Worm (Caenorhabditis elegans) whole organism, mixed stage, embryonic: ENCODE data around the gene F48E8.3.
A peak's percentile ranks its signal among the peaks of the same experiment; 100 is the strongest.

Experiments used
- M03D4.4 ChIP-seq: sonication (generic microtip); optimal IDR thresholded peaks from 2 replicates; lab custom pipeline; 2017; ENCODE audit warnings: mild to moderate bottlenecking, missing genetic modification characterization, missing compliant biosample characterization
- bed-3 ChIP-seq: fragments of 200-800 bp; sonication (Bioruptor generic); optimal IDR thresholded peaks from 3 replicates; lab custom pipeline; 2018; ENCODE audit warnings: mild to moderate bottlenecking, missing genetic modification characterization, moderate library complexity, missing compliant biosample characterization
- blmp-1 ChIP-seq: fragments of 150-350 bp; optimal IDR thresholded peaks from 2 replicates; lab custom pipeline; 2014; ENCODE audit warnings: missing biosample characterization, missing genetic modification characterization
- ceh-39 ChIP-seq: fragments of 150-350 bp; optimal IDR thresholded peaks from 2 replicates; lab custom pipeline; 2014; ENCODE audit warnings: missing biosample characterization, missing genetic modification characterization
- ceh-43 ChIP-seq: fragments of 200-800 bp; sonication (Bioruptor generic); optimal IDR thresholded peaks from 2 replicates; lab custom pipeline; 2018; ENCODE audit warnings: mild to moderate bottlenecking, missing genetic modification characterization, moderate library complexity, missing compliant biosample characterization
- ceh-83 ChIP-seq: fragments of 200-800 bp; sonication (Bioruptor generic); optimal IDR thresholded peaks from 2 replicates; lab custom pipeline; 2018; ENCODE audit warnings: mild to moderate bottlenecking, missing genetic modification characterization, missing compliant biosample characterization
- ces-1 ChIP-seq: fragments of 150-350 bp; optimal IDR thresholded peaks from 2 replicates; lab custom pipeline; 2014; ENCODE audit warnings: missing biosample characterization, missing genetic modification reagents, missing genetic modification characterization
- cnd-1 ChIP-seq: fragments of 200-800 bp; sonication (Bioruptor generic); optimal IDR thresholded peaks from 2 replicates; lab custom pipeline; 2018; ENCODE audit warnings: mild to moderate bottlenecking, missing genetic modification characterization, missing compliant biosample characterization
- drap-1 ChIP-seq: fragments of 200-800 bp; sonication (Bioruptor generic); optimal IDR thresholded peaks from 3 replicates; lab custom pipeline; 2018; ENCODE audit warnings: mild to moderate bottlenecking, missing genetic modification characterization, missing compliant biosample characterization
- elt-1 ChIP-seq: sonication (generic microtip); optimal IDR thresholded peaks from 2 replicates; lab custom pipeline; 2017; ENCODE audit warnings: missing genetic modification characterization, mild to moderate bottlenecking, missing compliant biosample characterization, antibody characterized with exemption, moderate library complexity, borderline replicate concordance; ENCODE audit not compliant: insufficient read depth
- elt-3 ChIP-seq: fragments of 150-350 bp; optimal IDR thresholded peaks from 2 replicates; lab custom pipeline; 2014; ENCODE audit warnings: missing biosample characterization, missing genetic modification characterization
- flh-1 ChIP-seq: fragments of 200-800 bp; sonication (Bioruptor generic); optimal IDR thresholded peaks from 2 replicates; lab custom pipeline; 2018; ENCODE audit warnings: mild to moderate bottlenecking, missing genetic modification characterization, moderate library complexity, missing compliant biosample characterization
- ham-2 ChIP-seq: fragments of 200-800 bp; sonication (Bioruptor generic); optimal IDR thresholded peaks from 2 replicates; lab custom pipeline; 2018; ENCODE audit warnings: mild to moderate bottlenecking, missing genetic modification characterization, missing compliant biosample characterization
- hlh-1 ChIP-seq: fragments of 150-350 bp; optimal IDR thresholded peaks from 2 replicates; lab custom pipeline; 2014; ENCODE audit warnings: missing biosample characterization, missing genetic modification reagents, missing genetic modification characterization
- lin-32 ChIP-seq: fragments of 200-800 bp; sonication (Bioruptor generic); optimal IDR thresholded peaks from 2 replicates; lab custom pipeline; 2018; ENCODE audit warnings: mild to moderate bottlenecking, missing genetic modification characterization, missing compliant biosample characterization
- lsy-2 ChIP-seq: fragments of 150-350 bp; optimal IDR thresholded peaks from 2 replicates; lab custom pipeline; 2014; ENCODE audit warnings: missing biosample characterization, missing genetic modification characterization
- mab-5 ChIP-seq: fragments of 150-350 bp; optimal IDR thresholded peaks from 2 replicates; lab custom pipeline; 2014; ENCODE audit warnings: missing biosample characterization, missing genetic modification characterization
- mep-1 ChIP-seq: fragments of 150-350 bp; optimal IDR thresholded peaks from 2 replicates; lab custom pipeline; 2017; ENCODE audit warnings: missing biosample characterization, missing genetic modification reagents, missing genetic modification characterization, inconsistent platforms
- mls-2 ChIP-seq: sonication (generic microtip); optimal IDR thresholded peaks from 2 replicates; lab custom pipeline; 2016; ENCODE audit warnings: mild to moderate bottlenecking, missing genetic modification characterization, moderate library complexity, missing compliant biosample characterization
- nhr-2 ChIP-seq: fragments of 150-350 bp; optimal IDR thresholded peaks from 2 replicates; lab custom pipeline; 2014; ENCODE audit warnings: missing biosample characterization, missing genetic modification characterization
- nhr-237 ChIP-seq: fragments of 150-350 bp; optimal IDR thresholded peaks from 2 replicates; lab custom pipeline; 2014; ENCODE audit warnings: missing biosample characterization, missing genetic modification characterization
- nhr-28 ChIP-seq: fragments of 150-350 bp; optimal IDR thresholded peaks from 2 replicates; lab custom pipeline; 2014; ENCODE audit warnings: missing biosample characterization, missing genetic modification characterization
- nhr-76 ChIP-seq: sonication (generic microtip); optimal IDR thresholded peaks from 2 replicates; lab custom pipeline; 2017; ENCODE audit warnings: missing biosample characterization, missing genetic modification characterization
- pha-4 ChIP-seq: fragments of 150-350 bp; optimal IDR thresholded peaks from 2 replicates; lab custom pipeline; 2018; ENCODE audit warnings: missing biosample characterization, missing genetic modification reagents, missing genetic modification characterization
- sptf-1 ChIP-seq: sonication (generic microtip); optimal IDR thresholded peaks from 2 replicates; lab custom pipeline; 2017; ENCODE audit warnings: mild to moderate bottlenecking, missing genetic modification characterization, moderate library complexity, missing compliant biosample characterization
- tbx-8 ChIP-seq: fragments of 200-800 bp; sonication (Bioruptor generic); optimal IDR thresholded peaks from 2 replicates; lab custom pipeline; 2018; ENCODE audit warnings: mild to moderate bottlenecking, missing genetic modification characterization, moderate library complexity, missing compliant biosample characterization
- unc-120 ChIP-seq: sonication (generic microtip); optimal IDR thresholded peaks from 2 replicates; lab custom pipeline; 2017; ENCODE audit warnings: missing genetic modification characterization, missing compliant biosample characterization; ENCODE audit not compliant: poor library complexity, severe bottlenecking
- unc-39 ChIP-seq: fragments of 150-350 bp; optimal IDR thresholded peaks from 2 replicates; lab custom pipeline; 2014; ENCODE audit warnings: missing biosample characterization, missing genetic modification characterization
- unc-62 ChIP-seq: fragments of 150-350 bp; optimal IDR thresholded peaks from 2 replicates; lab custom pipeline; 2014; ENCODE audit warnings: missing biosample characterization, missing genetic modification reagents, missing genetic modification characterization
- zip-8 ChIP-seq: fragments of 150-350 bp; optimal IDR thresholded peaks from 2 replicates; lab custom pipeline; 2014; ENCODE audit warnings: missing biosample characterization, missing genetic modification characterization
- ztf-11 ChIP-seq: fragments of 150-350 bp; optimal IDR thresholded peaks from 2 replicates; lab custom pipeline; 2014; ENCODE audit warnings: missing biosample characterization, missing genetic modification characterization

Gene F48E8.3

DNA sequence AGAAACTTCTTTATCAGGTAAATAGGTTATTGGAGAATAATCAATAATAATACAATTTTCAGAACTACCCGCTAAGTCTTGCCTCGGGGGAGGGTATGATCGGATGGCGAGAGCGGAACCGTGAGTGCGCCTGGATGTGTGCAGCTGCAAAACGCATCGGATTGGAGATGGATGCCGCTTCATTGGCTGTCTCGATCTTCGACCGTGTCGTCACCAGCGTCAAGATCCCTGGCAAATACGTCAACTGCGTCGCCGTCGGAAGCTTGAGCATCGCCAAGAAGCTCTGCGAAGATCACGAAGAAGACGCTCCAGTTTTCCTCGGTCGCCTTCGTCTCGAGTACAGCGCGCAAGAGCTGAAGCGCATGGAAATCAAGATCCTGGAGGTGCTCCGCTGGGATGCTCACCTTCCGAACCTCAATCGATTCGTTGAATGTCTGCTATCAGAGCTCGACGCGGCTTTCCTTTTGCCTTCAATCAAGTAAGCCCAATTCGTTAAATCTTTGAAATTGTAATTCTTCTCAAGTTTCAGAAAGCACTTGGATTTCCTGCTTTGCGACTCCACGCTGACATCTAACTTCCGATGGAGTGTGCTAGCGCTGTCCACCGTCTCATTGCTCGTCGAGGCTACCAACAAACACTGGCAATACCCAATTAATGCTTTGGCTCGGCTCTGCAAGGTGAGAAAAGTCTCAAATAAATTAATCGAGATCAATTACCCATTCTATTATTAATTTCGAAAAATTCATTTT is 43.7 kb downstream of the F48E8.3 start:
- TF ChIP-seq lin-32 = no peak

DNA sequence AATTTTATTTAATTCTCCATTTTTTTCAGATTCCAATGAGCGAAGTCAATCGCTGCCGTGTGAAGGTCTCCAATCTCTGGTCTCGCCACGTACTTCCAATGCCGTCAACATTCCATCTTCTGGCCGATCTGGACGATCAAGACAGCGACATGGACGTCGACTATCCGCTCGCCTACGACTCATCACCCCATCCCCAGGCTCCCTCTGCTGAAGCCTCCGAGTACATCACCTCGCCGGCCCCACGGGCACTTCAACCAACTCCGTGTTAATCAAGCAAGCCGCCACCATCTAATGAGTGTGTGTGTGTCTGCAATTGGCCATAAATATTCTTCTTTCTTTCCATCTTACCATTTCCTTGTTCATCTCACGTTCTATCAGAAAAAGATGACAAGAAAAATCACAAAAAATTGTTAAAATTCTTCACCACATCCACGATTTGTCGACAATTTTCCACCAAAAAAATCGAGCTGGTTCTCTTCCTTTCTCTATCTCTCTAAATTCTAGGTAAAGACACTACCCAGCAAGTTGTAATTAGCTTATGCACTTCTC is 44.4 kb downstream of the F48E8.3 start:
- TF ChIP-seq lsy-2 (tag; lab: Kevin White, UChicago) = no peak
- no peak for TF ChIP-seq blmp-1 (tag; lab: Kevin White, UChicago)
- no peak for TF ChIP-seq ztf-11 (tag; lab: Kevin White, UChicago)
- TF ChIP-seq lin-32 = no peak
- no peak for TF ChIP-seq mab-5 (tag; lab: Kevin White, UChicago)
- TF ChIP-seq nhr-28 (tag; lab: Kevin White, UChicago) = no peak
- TF ChIP-seq sptf-1 (tag; lab: Kevin White, UChicago) = no peak
- TF ChIP-seq flh-1 (GFP tag; lab: Kevin White, UChicago) = no peak
- TF ChIP-seq zip-8 (tag; lab: Kevin White, UChicago) = no peak
- no peak for TF ChIP-seq unc-62
- no peak for TF ChIP-seq mep-1
- no peak for TF ChIP-seq bed-3 (GFP tag; lab: Kevin White, UChicago)
- TF ChIP-seq mls-2 (tag; lab: Kevin White, UChicago) = no peak
- TF ChIP-seq tbx-8 (GFP tag; lab: Kevin White, UChicago) = no peak
- TF ChIP-seq M03D4.4 (tag; lab: Kevin White, UChicago) = no peak

DNA sequence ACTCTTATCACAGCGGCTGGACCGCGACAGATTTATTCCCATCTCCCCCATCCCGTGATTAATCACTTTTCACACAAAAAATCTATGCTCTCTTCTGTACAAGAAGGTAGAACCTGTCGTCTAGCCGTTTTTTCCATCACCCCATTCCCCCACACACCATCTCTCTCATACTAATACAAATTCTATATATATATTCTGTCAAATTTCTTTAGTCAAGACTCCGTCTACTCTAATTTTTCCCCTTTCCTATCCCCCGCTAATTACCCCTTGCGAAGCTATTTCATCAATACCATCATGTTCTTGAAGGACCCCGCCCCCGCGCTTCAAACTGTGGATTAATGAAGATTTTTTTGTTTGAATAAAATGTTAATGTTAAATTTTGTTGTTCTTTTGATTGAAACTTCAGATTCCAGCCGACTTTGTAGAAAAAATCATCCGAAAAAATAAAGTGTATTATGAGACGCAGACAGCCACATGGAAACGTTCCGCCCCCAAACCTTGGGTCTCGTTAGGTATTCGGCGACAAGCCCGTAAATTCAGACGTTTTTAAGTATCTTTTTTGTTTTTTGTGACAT is 44.9 kb downstream of the F48E8.3 start:
- no peak for TF ChIP-seq unc-62
- TF ChIP-seq pha-4 (tag; lab: Kevin White, UChicago) = no peak
- TF ChIP-seq elt-1 = no peak
- TF ChIP-seq ztf-11 (tag; lab: Kevin White, UChicago) = no peak
- TF ChIP-seq M03D4.4 (tag; lab: Kevin White, UChicago) = peak; percentile 18
- no peak for TF ChIP-seq drap-1 (GFP tag; lab: Kevin White, UChicago)

DNA sequence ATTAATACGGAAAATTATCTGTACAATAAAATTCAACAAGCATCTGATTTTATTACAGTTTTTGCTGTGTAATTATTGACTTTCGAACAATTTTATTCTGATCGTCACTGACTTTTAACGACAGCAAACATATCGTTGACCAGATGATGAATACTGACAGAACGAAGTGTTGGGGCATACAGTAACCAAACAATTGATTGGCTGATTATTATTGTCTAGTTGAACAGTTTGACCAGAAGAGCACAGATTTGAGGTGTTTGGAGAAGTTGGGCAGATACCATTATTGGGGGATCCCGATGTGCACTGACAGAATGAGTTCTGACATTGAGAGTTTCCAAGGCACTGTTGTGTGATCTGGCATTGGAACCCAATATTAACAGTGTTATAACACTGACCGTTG is 45.8 kb downstream of the F48E8.3 start:
- no peak for TF ChIP-seq ceh-39 (tag; lab: Kevin White, UChicago)
- TF ChIP-seq mep-1 = no peak
- no peak for TF ChIP-seq mab-5 (tag; lab: Kevin White, UChicago)
- TF ChIP-seq elt-1 = no peak
- TF ChIP-seq blmp-1 (tag; lab: Kevin White, UChicago) = no peak
- no peak for TF ChIP-seq bed-3 (GFP tag; lab: Kevin White, UChicago)
- no peak for TF ChIP-seq ceh-43 (GFP tag; lab: Kevin White, UChicago)
- no peak for TF ChIP-seq elt-3 (tag; lab: Kevin White, UChicago)
- no peak for TF ChIP-seq tbx-8 (GFP tag; lab: Kevin White, UChicago)
- no peak for TF ChIP-seq ham-2 (GFP tag; lab: Kevin White, UChicago)
- no peak for TF ChIP-seq unc-39 (tag; lab: Kevin White, UChicago)
- TF ChIP-seq unc-120 (tag; lab: Kevin White, UChicago) = no peak
- no peak for TF ChIP-seq ces-1 (GFP tag; lab: Kevin White, UChicago)
- TF ChIP-seq drap-1 (GFP tag; lab: Kevin White, UChicago) = no peak
- no peak for TF ChIP-seq unc-62
- no peak for TF ChIP-seq hlh-1 (tag; lab: Kevin White, UChicago)
- TF ChIP-seq zip-8 (tag; lab: Kevin White, UChicago) = no peak
- TF ChIP-seq nhr-237 (tag; lab: Kevin White, UChicago) = no peak
- no peak for TF ChIP-seq nhr-76 (tag; lab: Kevin White, UChicago)
- no peak for TF ChIP-seq nhr-2

DNA sequence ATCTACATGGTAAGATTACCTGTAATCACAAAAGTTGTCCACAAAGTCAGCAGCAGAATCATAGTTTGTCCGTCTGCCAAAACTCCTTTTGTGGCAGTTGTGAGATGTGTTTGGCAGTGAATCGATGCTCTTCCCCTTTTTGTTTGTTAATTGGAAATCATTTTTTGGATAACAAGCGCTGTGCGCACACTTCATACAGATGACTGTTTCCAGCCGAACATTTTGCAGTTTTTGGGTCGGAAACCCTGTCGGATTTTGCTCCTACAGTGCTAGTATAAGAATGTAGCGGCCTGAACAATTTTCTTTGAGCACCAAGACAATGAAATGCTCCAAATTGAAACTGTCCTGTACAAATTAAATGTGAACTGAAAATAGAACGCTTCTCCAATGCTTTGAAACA is 47.5 kb downstream of the F48E8.3 start, which contains the start of gene D1044.7:
Gene D1044.7, minus strand, starts transcription at position 101 of the 400 bp plus-strand sequence.
- no peak for TF ChIP-seq ceh-39 (tag; lab: Kevin White, UChicago)
- TF ChIP-seq nhr-28 (tag; lab: Kevin White, UChicago) = no peak
- TF ChIP-seq nhr-237 (tag; lab: Kevin White, UChicago) = no peak
- TF ChIP-seq unc-120 (tag; lab: Kevin White, UChicago) = no peak
- no peak for TF ChIP-seq ceh-43 (GFP tag; lab: Kevin White, UChicago)
- TF ChIP-seq elt-1 = no peak
- no peak for TF ChIP-seq elt-3 (tag; lab: Kevin White, UChicago)
- no peak for TF ChIP-seq mls-2 (tag; lab: Kevin White, UChicago)
- no peak for TF ChIP-seq ces-1 (GFP tag; lab: Kevin White, UChicago)
- no peak for TF ChIP-seq blmp-1 (tag; lab: Kevin White, UChicago)
- no peak for TF ChIP-seq sptf-1 (tag; lab: Kevin White, UChicago)
- TF ChIP-seq unc-62 = no peak
- no peak for TF ChIP-seq hlh-1 (tag; lab: Kevin White, UChicago)
- no peak for TF ChIP-seq ceh-83
- TF ChIP-seq cnd-1 (tag; lab: Kevin White, UChicago) = no peak
- TF ChIP-seq flh-1 (GFP tag; lab: Kevin White, UChicago) = no peak
- TF ChIP-seq nhr-2 = no peak
- TF ChIP-seq unc-39 (tag; lab: Kevin White, UChicago) = no peak
- TF ChIP-seq mab-5 (tag; lab: Kevin White, UChicago) = no peak
- TF ChIP-seq ham-2 (GFP tag; lab: Kevin White, UChicago) = no peak
